Worm (Caenorhabditis elegans): ENCODE results near the gene pigm-1.

Gene pigm-1

ce11 chrII:11351599-11351998 lies 3.4 kb downstream of the pigm-1 start, which contains the start of gene clh-2:
Gene clh-2 (plus strand): TSS chrII:11351899.
- no peak for TF ChIP-seq hlh-11 (tag; optimal IDR thresholded peaks at IDR 0.05)
- no peak for TF ChIP-seq pha-4 (GFP tag; IDR thresholded peaks at IDR 0.05)
- no peak for TF ChIP-seq pha-4 (tag; optimal IDR thresholded peaks at IDR 0.05)
- TF ChIP-seq mdt-29 (GFP tag; IDR thresholded peaks at IDR 0.05) = no peak
- TF ChIP-seq arid-1 (GFP tag; conservative IDR thresholded peaks at IDR 0.05) = no peak
- TF ChIP-seq zfp-3 (GFP tag; conservative IDR thresholded peaks at IDR 0.05) = no peak
- no peak for TF ChIP-seq nhr-11 (tag; optimal IDR thresholded peaks at IDR 0.05)
- TF ChIP-seq zip-2 (tag; optimal IDR thresholded peaks at IDR 0.05) = no peak
- TF ChIP-seq daf-19 (GFP tag; conservative IDR thresholded peaks at IDR 0.05) = no peak
- TF ChIP-seq F44E2.7 (GFP tag; IDR thresholded peaks at IDR 0.05) = no peak
- no peak for TF ChIP-seq snpc-1.2 (GFP tag; IDR thresholded peaks at IDR 0.05)
- no peak for TF ChIP-seq zfp-2 (tag; optimal IDR thresholded peaks at IDR 0.05)
- TF ChIP-seq daf-16 (GFP tag; optimal IDR thresholded peaks at IDR 0.05) = no peak
- no peak for TF ChIP-seq daf-16 (tag; optimal IDR thresholded peaks at IDR 0.05)

- no peak for TF ChIP-seq ztf-7 (tag; optimal IDR thresholded peaks at IDR 0.05)
- TF ChIP-seq lin-39 (tag; optimal IDR thresholded peaks at IDR 0.05) = no peak
- TF ChIP-seq Y75B8A.6 (GFP tag; IDR thresholded peaks at IDR 0.05) = no peak
- TF ChIP-seq set-16 (GFP tag; IDR thresholded peaks at IDR 0.05) = no peak
- no peak for TF ChIP-seq D1046.2 (GFP tag; IDR thresholded peaks at IDR 0.05)
- no peak for TF ChIP-seq ceh-20 (GFP tag; IDR thresholded peaks at IDR 0.05)
- no peak for TF ChIP-seq unc-130 (GFP tag; optimal IDR thresholded peaks at IDR 0.05)
- no peak for TF ChIP-seq php-3 (GFP tag; IDR thresholded peaks at IDR 0.05)
- TF ChIP-seq ceh-28 (tag; optimal IDR thresholded peaks at IDR 0.05) = no peak
- TF ChIP-seq R02D3.7 (tag; optimal IDR thresholded peaks at IDR 0.05) = no peak
- no peak for TF ChIP-seq pha-4 (GFP tag; IDR thresholded peaks at IDR 0.05)
- TF ChIP-seq pha-4 (tag; optimal IDR thresholded peaks at IDR 0.05) = no peak
- TF ChIP-seq F26F4.8 (GFP tag; conservative IDR thresholded peaks at IDR 0.05) = no peak
- no peak for TF ChIP-seq hlh-30 (tag; optimal IDR thresholded peaks at IDR 0.05; ENCODE audit: insufficient read depth)
- TF ChIP-seq fos-1 (tag; optimal IDR thresholded peaks at IDR 0.05) = no peak
- no peak for TF ChIP-seq zfp-2 (tag; optimal IDR thresholded peaks at IDR 0.05)
- TF ChIP-seq tra-1 (GFP tag; IDR thresholded peaks at IDR 0.05) = no peak
- TF ChIP-seq lir-3 (tag; optimal IDR thresholded peaks at IDR 0.05) = no peak
- no peak for TF ChIP-seq mxl-3 (GFP tag; optimal IDR thresholded peaks at IDR 0.05)
Observed at ce11 chrII:11353471-11353870, 5.2 kb downstream of the pigm-1 start.

- TF ChIP-seq ces-1 (GFP tag; optimal IDR thresholded peaks at IDR 0.05) (peak; percentile 66), fkh-10 (GFP tag; optimal IDR thresholded peaks at IDR 0.05) (peak; percentile 84), madf-5 (GFP tag; IDR thresholded peaks at IDR 0.05) (no peak)
Observed at ce11 chrII:11361751-11362150, 13.5 kb downstream of the pigm-1 start.

ce11 chrII:11371981-11372380 lies 23.7 kb downstream of the pigm-1 start, which contains the start of gene C33B4.2:
Gene C33B4.2 (minus strand): TSS chrII:11372145.
- TF ChIP-seq egl-27 (tag; optimal IDR thresholded peaks at IDR 0.05) (no peak), zip-11 (GFP tag; IDR thresholded peaks at IDR 0.05) (no peak), mdl-1 (tag; optimal IDR thresholded peaks at IDR 0.05) (no peak), dmd-6 (GFP tag; IDR thresholded peaks at IDR 0.05) (no peak), Y105C5A.15 (GFP tag; IDR thresholded peaks at IDR 0.05) (no peak), nhr-102 (tag; optimal IDR thresholded peaks at IDR 0.05) (no peak), zfp-3 (GFP tag; conservative IDR thresholded peaks at IDR 0.05) (no peak), nhr-48 (tag; optimal IDR thresholded peaks at IDR 0.05) (peak; percentile 46), mxl-3 (GFP tag; optimal IDR thresholded peaks at IDR 0.05) (peak; percentile 22), saeg-2 (GFP tag; IDR thresholded peaks at IDR 0.05) (no peak), daf-12 (tag; optimal IDR thresholded peaks at IDR 0.05) (no peak)

All from whole organism, L4 larva.